Worm (Caenorhabditis elegans) whole organism, L4/young adult: ENCODE measurements around the gene myrf-1.

ENCODE experiments used
- W03F9.2 ChIP-seq: fragments of 150-350 bp; optimal IDR thresholded peaks from 2 replicates; lab custom pipeline; 2014; ENCODE audit warnings: missing biosample characterization, missing genetic modification characterization
- dao-5 ChIP-seq: sonication (generic microtip); optimal IDR thresholded peaks from 2 replicates; lab custom pipeline; 2016; ENCODE audit warnings: missing genotype, missing genetic modification characterization, moderate library complexity, missing compliant biosample characterization

ce11 chrII:10502491-10503063, at the start of gene myrf-1:
- TF ChIP-seq W03F9.2 (tag; lab: Kevin White, UChicago) (peak; percentile 52), dao-5 (tag; lab: Kevin White, UChicago) (peak; percentile 56)
